Worm (Caenorhabditis elegans): ENCODE measurements around the gene ins-34.

- TF ChIP-seq pat-9 (tag; optimal IDR thresholded peaks at IDR 0.05) (no peak), unc-86 (tag; optimal IDR thresholded peaks at IDR 0.05) (no peak), tbx-7 (tag; optimal IDR thresholded peaks at IDR 0.05) (no peak), elt-4 (tag; optimal IDR thresholded peaks at IDR 0.05) (no peak)
Measured at ce11 chrIV:14066403-14066802, 40.0 kb upstream of the ins-34 start.

All from whole organism, late embryonic.